Worm (Caenorhabditis elegans) whole organism, L2 larva: ENCODE results near the gene K08E3.2.

Experiments
- elt-1 ChIP-seq: fragments of 150-350 bp; optimal IDR thresholded peaks from 2 replicates; lab custom pipeline; 2014; ENCODE audit warnings: missing biosample characterization, missing genetic modification characterization
- mab-5 ChIP-seq: fragments of 150-350 bp; optimal IDR thresholded peaks from 2 replicates; lab custom pipeline; 2014; ENCODE audit warnings: missing biosample characterization, missing genetic modification characterization
- unc-39 ChIP-seq: fragments of 150-350 bp; optimal IDR thresholded peaks from 2 replicates; lab custom pipeline; 2014; ENCODE audit warnings: missing biosample characterization, missing genetic modification characterization
- ztf-11 ChIP-seq: sonication (generic microtip); optimal IDR thresholded peaks from 2 replicates; lab custom pipeline; 2017; ENCODE audit warnings: missing biosample characterization, missing genetic modification characterization
- ztf-4 ChIP-seq: fragments of 150-350 bp; optimal IDR thresholded peaks from 2 replicates; lab custom pipeline; 2014; ENCODE audit warnings: missing biosample characterization, missing genetic modification characterization

ce11 chrIII:13759691-13760090, 11.2 kb upstream of the K08E3.2 start:
- no peak for TF ChIP-seq elt-1 (tag; lab: Kevin White, UChicago)
- TF ChIP-seq ztf-11 (tag; lab: Kevin White, UChicago) = no peak
- TF ChIP-seq ztf-4 (tag; lab: Kevin White, UChicago) = no peak
- TF ChIP-seq unc-39 (tag; lab: Kevin White, UChicago) = no peak
- TF ChIP-seq mab-5 = no peak
